Worm (Caenorhabditis elegans) whole organism, young adult: ENCODE data around the gene mpk-1.

Experiments
- B0019.2 ChIP-seq: fragments of 200-800 bp; sonication (Bioruptor generic); conservative IDR thresholded peaks from 2 replicates; pipeline ENCODE4 v1.3.6; 2022; ENCODE audit warnings: missing genetic modification reagents, missing genetic modification characterization, missing compliant biosample characterization
- B0261.1 ChIP-seq: sonication (generic microtip); optimal IDR thresholded peaks from 2 replicates; lab custom pipeline; 2016; ENCODE audit warnings: mild to moderate bottlenecking, missing genetic modification characterization, moderate library complexity, missing compliant biosample characterization
- C17E4.6 ChIP-seq: fragments of 200-800 bp; sonication (Bioruptor generic); IDR thresholded peaks from 2 replicates; pipeline ENCODE4 v1.3.6; 2022; ENCODE audit warnings: missing genetic modification reagents, missing genetic modification characterization, missing compliant biosample characterization
- F49E8.2 ChIP-seq: sonication (generic microtip); optimal IDR thresholded peaks from 3 replicates; lab custom pipeline; 2017; ENCODE audit warnings: missing genetic modification characterization, mild to moderate bottlenecking, missing compliant biosample characterization, antibody characterized with exemption, moderate library complexity; ENCODE audit not compliant: insufficient read depth
- Y53G8AR.9 ChIP-seq: fragments of 200-800 bp; sonication (Bioruptor generic); conservative IDR thresholded peaks from 2 replicates; pipeline ENCODE4 v1.3.6; 2022; ENCODE audit warnings: missing genetic modification reagents, missing genetic modification characterization, missing compliant biosample characterization
- Y56A3A.18 ChIP-seq: fragments of 200-800 bp; sonication (Bioruptor generic); IDR thresholded peaks from 2 replicates; pipeline ENCODE4 v1.3.6; 2022; ENCODE audit warnings: missing genetic modification reagents, missing genetic modification characterization, missing compliant biosample characterization
- akir-1 ChIP-seq: fragments of 200-800 bp; sonication (Bioruptor generic); optimal IDR thresholded peaks from 2 replicates; lab custom pipeline; 2018; ENCODE audit warnings: mild to moderate bottlenecking, missing genetic modification characterization, moderate library complexity, missing compliant biosample characterization
- aptf-2 ChIP-seq: fragments of 200-800 bp; sonication (Bioruptor generic); conservative IDR thresholded peaks from 2 replicates; pipeline ENCODE4 v1.3.6; 2022; ENCODE audit warnings: missing genetic modification reagents, missing genetic modification characterization, missing compliant biosample characterization
- aptf-3 ChIP-seq: fragments of 200-800 bp; sonication (Bioruptor generic); IDR thresholded peaks from 2 replicates; pipeline ENCODE4 v1.3.6; 2022; ENCODE audit warnings: missing genetic modification characterization, missing compliant biosample characterization
- attf-6 ChIP-seq: fragments of 200-800 bp; sonication (Bioruptor generic); IDR thresholded peaks from 2 replicates; pipeline ENCODE4 v1.3.6; 2022; ENCODE audit warnings: missing genetic modification reagents, missing genetic modification characterization, missing compliant biosample characterization
- bed-1 ChIP-seq: fragments of 200-800 bp; sonication (Bioruptor generic); IDR thresholded peaks from 2 replicates; pipeline ENCODE4 v1.3.6; 2022; ENCODE audit warnings: missing genetic modification reagents, missing genetic modification characterization, missing compliant biosample characterization
- ccch-3 ChIP-seq: fragments of 200-800 bp; sonication (Bioruptor generic); optimal IDR thresholded peaks from 2 replicates; lab custom pipeline; 2018; ENCODE audit warnings: mild to moderate bottlenecking, missing genetic modification characterization, missing compliant biosample characterization
- cebp-1 ChIP-seq, 2 experiments: fragments of 200-800 bp in 1 of 2; sonication (Bioruptor generic) in 1 of 2; sonication (generic microtip) in 1 of 2; IDR thresholded peaks in 1 of 2; optimal IDR thresholded peaks in 1 of 2; 2 replicates each; pipeline versions ENCODE4 v1.3.6 to Lab custom; 2017 to 2022; ENCODE audit warnings: missing compliant biosample characterization in 2 of 2, missing genetic modification characterization in 2 of 2, mild to moderate bottlenecking in 1 of 2, missing genetic modification reagents in 1 of 2, moderate library complexity in 1 of 2
- ceh-40 ChIP-seq: fragments of 200-800 bp; sonication (Bioruptor generic); IDR thresholded peaks from 2 replicates; pipeline ENCODE4 v1.3.6; 2022; ENCODE audit warnings: missing genetic modification characterization, missing compliant biosample characterization
- ceh-91 ChIP-seq: fragments of 200-800 bp; sonication (Bioruptor generic); IDR thresholded peaks from 2 replicates; pipeline ENCODE4 v1.3.6; 2022; ENCODE audit warnings: missing genetic modification reagents, missing genetic modification characterization, missing compliant biosample characterization
- dpff-1 ChIP-seq: sonication (generic microtip); optimal IDR thresholded peaks from 2 replicates; lab custom pipeline; 2017; ENCODE audit warnings: mild to moderate bottlenecking, missing genetic modification characterization, missing compliant biosample characterization
- ets-4 ChIP-seq: fragments of 200-800 bp; sonication (Bioruptor generic); optimal IDR thresholded peaks from 2 replicates; lab custom pipeline; 2018; ENCODE audit warnings: mild to moderate bottlenecking, missing genetic modification characterization, missing compliant biosample characterization
- hlh-12 ChIP-seq: sonication (generic microtip); optimal IDR thresholded peaks from 2 replicates; lab custom pipeline; 2016; ENCODE audit warnings: missing genetic modification characterization, missing compliant biosample characterization
- let-526 ChIP-seq: fragments of 200-800 bp; sonication (Bioruptor generic); IDR thresholded peaks from 2 replicates; pipeline ENCODE4 v1.3.6; 2022; ENCODE audit warnings: missing genetic modification reagents, missing genetic modification characterization, missing compliant biosample characterization
- lin-35 ChIP-seq, 3 experiments: fragments of 150-350 bp in 2 of 3; sonication (generic microtip) in 1 of 3; optimal IDR thresholded peaks; 2 replicates each; lab custom pipeline; 2014 to 2018; ENCODE audit warnings: missing biosample characterization in 3 of 3, missing genetic modification characterization in 3 of 3, missing genetic modification reagents in 3 of 3
- madf-10 ChIP-seq: sonication (generic microtip); optimal IDR thresholded peaks from 2 replicates; lab custom pipeline; 2016; ENCODE audit warnings: mild to moderate bottlenecking, missing genetic modification characterization, missing compliant biosample characterization
- madf-3 ChIP-seq: fragments of 200-800 bp; sonication (Bioruptor generic); IDR thresholded peaks from 2 replicates; pipeline ENCODE4 v1.3.6; 2022; ENCODE audit warnings: missing genetic modification reagents, missing genetic modification characterization, missing compliant biosample characterization
- mcd-1 ChIP-seq: fragments of 200-800 bp; sonication (Bioruptor generic); IDR thresholded peaks from 2 replicates; pipeline ENCODE4 v1.3.6; 2022; ENCODE audit warnings: missing genetic modification reagents, missing genetic modification characterization, missing compliant biosample characterization
- mel-28 ChIP-seq: sonication (generic microtip); optimal IDR thresholded peaks from 2 replicates; lab custom pipeline; 2016; ENCODE audit warnings: borderline replicate concordance, mild to moderate bottlenecking, missing genetic modification characterization, missing compliant biosample characterization
- mes-4 ChIP-seq: sonication (generic microtip); optimal IDR thresholded peaks from 2 replicates; lab custom pipeline; 2016; ENCODE audit warnings: missing genotype, missing genetic modification characterization, missing compliant biosample characterization
- mxl-1 ChIP-seq: sonication (generic microtip); optimal IDR thresholded peaks from 2 replicates; lab custom pipeline; 2016; ENCODE audit warnings: missing genetic modification characterization, missing compliant biosample characterization
- nfya-1 ChIP-seq: sonication (generic microtip); optimal IDR thresholded peaks from 2 replicates; lab custom pipeline; 2017; ENCODE audit warnings: antibody characterized with exemption, missing compliant biosample characterization, missing genetic modification characterization, borderline replicate concordance; ENCODE audit not compliant: insufficient read depth
- nfya-2 ChIP-seq: fragments of 200-800 bp; sonication (Bioruptor generic); IDR thresholded peaks from 2 replicates; pipeline ENCODE4 v1.3.6; 2022; ENCODE audit warnings: missing genetic modification reagents, missing genetic modification characterization, missing compliant biosample characterization
- nfyb-1 ChIP-seq: fragments of 200-800 bp; sonication (Bioruptor generic); IDR thresholded peaks from 2 replicates; pipeline ENCODE4 v1.3.6; 2022; ENCODE audit warnings: missing genetic modification reagents, missing genetic modification characterization, missing compliant biosample characterization
- nhr-27 ChIP-seq: fragments of 200-800 bp; sonication (Bioruptor generic); optimal IDR thresholded peaks from 2 replicates; lab custom pipeline; 2018; ENCODE audit warnings: mild to moderate bottlenecking, missing genetic modification characterization, moderate library complexity, missing compliant biosample characterization
- nhr-90 ChIP-seq: sonication (generic microtip); optimal IDR thresholded peaks from 2 replicates; lab custom pipeline; 2016; ENCODE audit warnings: missing genotype, mild to moderate bottlenecking, missing genetic modification characterization, missing compliant biosample characterization
- pha-4 ChIP-seq: fragments of 150-350 bp; sonication (generic microtip); optimal IDR thresholded peaks from 2 replicates; lab custom pipeline; 2014; ENCODE audit warnings: missing biosample characterization, missing genetic modification reagents, missing genetic modification characterization
- rpc-1 ChIP-seq, 2 experiments: fragments of 150-350 bp in 1 of 2; sonication (generic microtip) in 1 of 2; optimal IDR thresholded peaks; 2 replicates each; lab custom pipeline; 2014 to 2018; ENCODE audit warnings: missing biosample characterization in 1 of 2, missing genetic modification characterization in 1 of 2, missing genetic modification reagents in 1 of 2, missing genotype in 1 of 2
- sdz-38 ChIP-seq: sonication (generic microtip); optimal IDR thresholded peaks from 2 replicates; lab custom pipeline; 2016; ENCODE audit warnings: missing genotype, missing genetic modification characterization, missing compliant biosample characterization
- snpc-3.4 ChIP-seq: sonication (generic microtip); optimal IDR thresholded peaks from 2 replicates; lab custom pipeline; 2017; ENCODE audit warnings: missing genetic modification characterization, mild to moderate bottlenecking, missing compliant biosample characterization, antibody characterized with exemption, moderate library complexity, missing genotype, missing genetic modification reagents
- sptf-2 ChIP-seq: fragments of 200-800 bp; sonication (Bioruptor generic); optimal IDR thresholded peaks from 2 replicates; lab custom pipeline; 2018; ENCODE audit warnings: mild to moderate bottlenecking, missing genetic modification characterization, missing compliant biosample characterization
- tbp1 ChIP-seq: fragments of 200-800 bp; sonication (Bioruptor generic); optimal IDR thresholded peaks from 2 replicates; lab custom pipeline; 2018; ENCODE audit warnings: mild to moderate bottlenecking, missing genetic modification characterization, missing compliant biosample characterization
- tlf-1 ChIP-seq: fragments of 200-800 bp; sonication (Bioruptor generic); optimal IDR thresholded peaks from 2 replicates; lab custom pipeline; 2018; ENCODE audit warnings: mild to moderate bottlenecking, missing genetic modification characterization, missing compliant biosample characterization
- unc-130 ChIP-seq: sonication (generic microtip); optimal IDR thresholded peaks from 2 replicates; lab custom pipeline; 2016; ENCODE audit warnings: missing genetic modification reagents, missing genetic modification characterization, missing compliant biosample characterization
- unc-62 ChIP-seq: fragments of 150-350 bp; optimal IDR thresholded peaks from 2 replicates; lab custom pipeline; 2014; ENCODE audit warnings: missing biosample characterization, missing genetic modification reagents, missing genetic modification characterization
- zfh-2 ChIP-seq: fragments of 200-800 bp; sonication (Bioruptor generic); conservative IDR thresholded peaks from 2 replicates; pipeline ENCODE4 v1.3.6; 2022; ENCODE audit warnings: missing genetic modification reagents, missing genetic modification characterization, missing compliant biosample characterization
- zim-3 ChIP-seq: sonication (generic microtip); optimal IDR thresholded peaks from 2 replicates; lab custom pipeline; 2017; ENCODE audit warnings: mild to moderate bottlenecking, missing genetic modification characterization, moderate library complexity, missing compliant biosample characterization
- ztf-26 ChIP-seq: sonication (generic microtip); optimal IDR thresholded peaks from 2 replicates; lab custom pipeline; 2017; ENCODE audit warnings: missing genetic modification characterization, missing compliant biosample characterization

The mpk-1 gene

ce11 chrIII:4269220-4269935, 41.5 kb upstream of the mpk-1 start, which contains the start of the genes sftb-1 and R10E4.1 (continued):
- TF ChIP-seq mes-4 (tag; lab: Kevin White, UChicago): no peak
- no peak for TF ChIP-seq nfya-2 (GFP tag; lab: Robert Waterston, UW)
- no peak for TF ChIP-seq ceh-91 (GFP tag; lab: Robert Waterston, UW)
- TF ChIP-seq ztf-26: no peak
- TF ChIP-seq bed-1: no peak
- TF ChIP-seq unc-130 (GFP tag; lab: Kevin White, UChicago): no peak
- no peak for TF ChIP-seq nfya-1
- TF ChIP-seq ceh-40: no peak
- TF ChIP-seq rpc-1 (optimal IDR thresholded peaks at IDR 0.05; lab: Kevin White, UChicago): no peak
- TF ChIP-seq rpc-1 (tag; optimal IDR thresholded peaks at IDR 0.05; lab: Kevin White, UChicago): no peak
- TF ChIP-seq tlf-1 (GFP tag; lab: Kevin White, UChicago): no peak
- no peak for TF ChIP-seq sdz-38 (tag; lab: Kevin White, UChicago)
- TF ChIP-seq madf-10 (tag; lab: Kevin White, UChicago): no peak
- TF ChIP-seq mcd-1: peak; percentile 75
- no peak for TF ChIP-seq B0261.1 (tag; lab: Kevin White, UChicago)
- TF ChIP-seq cebp-1 (GFP tag; IDR thresholded peaks at IDR 0.05; lab: Robert Waterston, UW): no peak
- peak; percentile 61 for TF ChIP-seq cebp-1 (tag; optimal IDR thresholded peaks at IDR 0.05; lab: Kevin White, UChicago)
- TF ChIP-seq pha-4 (tag; lab: Kevin White, UChicago): no peak
- TF ChIP-seq C17E4.6: no peak
- TF ChIP-seq zim-3 (tag; lab: Kevin White, UChicago): no peak
- no peak for TF ChIP-seq madf-3 (GFP tag; lab: Robert Waterston, UW)
- no peak for TF ChIP-seq mel-28 (tag; lab: Kevin White, UChicago)
- no peak for TF ChIP-seq zfh-2
- TF ChIP-seq mxl-1: no peak
- TF ChIP-seq tbp1: peak; percentile 39
- TF ChIP-seq Y56A3A.18 (GFP tag; lab: Robert Waterston, UW): no peak
- TF ChIP-seq F49E8.2 (tag; lab: Kevin White, UChicago): no peak
- TF ChIP-seq dpff-1 (tag; lab: Kevin White, UChicago): no peak
- TF ChIP-seq ets-4: no peak
- TF ChIP-seq lin-35 (GFP tag; optimal IDR thresholded peaks at IDR 0.05; lab: Kevin White, UChicago): peak in 1 of 3 experiments; percentile 66
- no peak for TF ChIP-seq hlh-12 (tag; lab: Kevin White, UChicago)
- TF ChIP-seq ccch-3: no peak
- TF ChIP-seq B0019.2: no peak
- no peak for TF ChIP-seq aptf-2 (GFP tag; lab: Robert Waterston, UW)
- TF ChIP-seq akir-1 (GFP tag; lab: Kevin White, UChicago): no peak

ce11 chrIII:4265892-4266291, 38.0 kb upstream of the mpk-1 start:
- TF ChIP-seq madf-10 (tag; lab: Kevin White, UChicago) (no peak), nhr-27 (no peak), zfh-2 (no peak), nfyb-1 (GFP tag; lab: Robert Waterston, UW) (no peak), nhr-90 (tag; lab: Kevin White, UChicago) (no peak), sptf-2 (GFP tag; lab: Kevin White, UChicago) (no peak), zim-3 (tag; lab: Kevin White, UChicago) (no peak), attf-6 (GFP tag; lab: Robert Waterston, UW) (no peak), snpc-3.4 (no peak), aptf-3 (GFP tag; lab: Robert Waterston, UW) (no peak), unc-62 (no peak), Y53G8AR.9 (no peak), let-526 (GFP tag; lab: Robert Waterston, UW) (no peak), madf-3 (GFP tag; lab: Robert Waterston, UW) (no peak)
